Fruit fly (Drosophila melanogaster): ENCODE measurements around the gene tos.

Gene tos

dm6 chr2L:18702721-18703488 is 21.0 kb upstream of the tos start, which contains the start of the genes CG10376 and CG10343 (continued):
- TF ChIP-seq Ssrp (tag; optimal IDR thresholded peaks at IDR 0.05) (peak; percentile 95), exex (tag; optimal IDR thresholded peaks at IDR 0.05) (peak; percentile 68), CG9817 (tag; optimal IDR thresholded peaks at IDR 0.05) (peak; percentile 96), CG2678 (tag; optimal IDR thresholded peaks at IDR 0.05) (peak; percentile 94), CG10462 (GFP tag; optimal IDR thresholded peaks at IDR 0.05) (peak; percentile 54), CG12744 (GFP tag; optimal IDR thresholded peaks at IDR 0.05) (no peak), MESR4 (GFP tag; optimal IDR thresholded peaks at IDR 0.05) (peak; percentile 65), CG13296 (GFP tag; optimal IDR thresholded peaks at IDR 0.05) (peak; percentile 78), nerfin-2 (GFP tag; IDR thresholded peaks at IDR 0.05; ENCODE audit: partially characterized antibody) (no peak), Hr51 (GFP tag; optimal IDR thresholded peaks at IDR 0.05) (peak; percentile 50 to 90), NFAT (GFP tag; IDR thresholded peaks at IDR 0.05) (peak; percentile 85), Nf-YC (tag; optimal IDR thresholded peaks at IDR 0.05) (peak; percentile 89), Sry-δ (GFP tag; optimal IDR thresholded peaks at IDR 0.05) (peak; percentile 19), fd102C (GFP tag; optimal IDR thresholded peaks at IDR 0.05) (peak; percentile 59), CG43689 (GFP tag; IDR thresholded peaks at IDR 0.05) (peak; percentile 54; the same call in 1 of the 2 replicates), CG11085 (GFP tag; IDR thresholded peaks at IDR 0.05) (peak; percentile 80), slbo (GFP tag; IDR thresholded peaks at IDR 0.05) (peak; percentile 93), CG1529 (GFP tag; optimal IDR thresholded peaks at IDR 0.05) (peak; percentile 62), CrebB (tag; optimal IDR thresholded peaks at IDR 0.05) (peak; percentile 51), pho (GFP tag; optimal IDR thresholded peaks at IDR 0.05) (peak; percentile 36), CG17359 (tag; optimal IDR thresholded peaks at IDR 0.05) (peak; percentile 83), Eip74EF (GFP tag; optimal IDR thresholded peaks at IDR 0.05) (peak; percentile 35 to 68), C15 (GFP tag; IDR thresholded peaks at IDR 0.05) (no peak; the same call in 2 of the 3 replicates), CG7357 (GFP tag; IDR thresholded peaks at IDR 0.05) (peak; percentile 99), Nf-YB (GFP tag; optimal IDR thresholded peaks at IDR 0.05) (peak; percentile 74), ro (GFP tag; IDR thresholded peaks at IDR 0.05) (peak; percentile 59), ham (GFP tag; IDR thresholded peaks at IDR 0.05) (no peak), cad (GFP tag; optimal IDR thresholded peaks at IDR 0.05) (no peak), CG12236 (GFP tag; optimal IDR thresholded peaks at IDR 0.05) (no peak), Dip2 (GFP tag; IDR thresholded peaks at IDR 0.05) (0 out of 2 replicates have a peak, but pooled peaks have one; percentile 28), yki (optimal IDR thresholded peaks at IDR 0.05) (no peak), CG9876 (GFP tag; optimal IDR thresholded peaks at IDR 0.05) (peak; percentile 43), Oaz (GFP tag; IDR thresholded peaks at IDR 0.05) (peak; percentile 76), maf-S (GFP tag; optimal IDR thresholded peaks at IDR 0.05) (no peak), tgo (GFP tag; IDR thresholded peaks at IDR 0.05) (peak; percentile 88), disco-r (GFP tag; optimal IDR thresholded peaks at IDR 0.05) (no peak), CG17802 (tag; optimal IDR thresholded peaks at IDR 0.05) (peak; percentile 95), eve (GFP tag; optimal IDR thresholded peaks at IDR 0.05) (no peak), pfk (GFP tag; optimal IDR thresholded peaks at IDR 0.05) (peak; percentile 27), Meics (GFP tag; optimal IDR thresholded peaks at IDR 0.05) (peak; percentile 86), CG15269 (tag; optimal IDR thresholded peaks at IDR 0.05) (peak; percentile 92), H15 (GFP tag; IDR thresholded peaks at IDR 0.05) (0 out of 3 replicates have a peak, but pooled peaks have one; percentile 72), knrl (GFP tag; IDR thresholded peaks at IDR 0.05; ENCODE audit: partially characterized antibody) (peak; percentile 39; the same call in 1 of the 3 replicates), Lim3 (GFP tag; IDR thresholded peaks at IDR 0.05) (no peak), eyg (GFP tag; optimal IDR thresholded peaks at IDR 0.05) (no peak), CG3407 (GFP tag; optimal IDR thresholded peaks at IDR 0.05) (peak; percentile 67), bcd (GFP tag; optimal IDR thresholded peaks at IDR 0.05) (peak; percentile 89), Six4 (GFP tag; optimal IDR thresholded peaks at IDR 0.05) (peak; percentile 74), CG7786 (GFP tag; optimal IDR thresholded peaks at IDR 0.05) (peak; percentile 29)

Data from whole organism, embryonic.